Fruit fly (Drosophila melanogaster) whole organism, pupa: ENCODE measurements around the gene Dnaaf6.

Experiments
- CG13204 ChIP-seq: fragments of 200-800 bp; sonication (Bioruptor generic); optimal IDR thresholded peaks from 2 replicates; lab custom pipeline; 2018; ENCODE audit warnings: missing biosample characterization, mild to moderate bottlenecking, missing genetic modification characterization, moderate library complexity
- CG14655 ChIP-seq: fragments of 200-800 bp; sonication (Bioruptor generic); optimal IDR thresholded peaks from 3 replicates; lab custom pipeline; 2017; ENCODE audit warnings: mild to moderate bottlenecking, missing biosample characterization, missing genetic modification reagents, missing genetic modification characterization
- D1 ChIP-seq: fragments of 200-800 bp; sonication (Bioruptor generic); optimal IDR thresholded peaks from 2 replicates; lab custom pipeline; 2018; ENCODE audit warnings: missing biosample characterization, mild to moderate bottlenecking, missing genetic modification characterization, moderate library complexity
- fd96Ca ChIP-seq: fragments of 200-800 bp; sonication (Bioruptor generic); IDR thresholded peaks from 3 replicates; pipeline ENCODE4 v1.3.6; 2022; ENCODE audit warnings: missing biosample characterization, missing genetic modification characterization

dm6 chr3L:14668638-14669037 lies 15.9 kb upstream of the Dnaaf6 start:
- no peak for TF ChIP-seq CG14655 (GFP tag; lab: Kevin White, UChicago)
- no peak for TF ChIP-seq D1
- TF ChIP-seq CG13204 (GFP tag; lab: Kevin White, UChicago) = no peak
- no peak for TF ChIP-seq fd96Ca (GFP tag; lab: Robert Waterston, UW)
